Fruit fly (Drosophila melanogaster): Measurements from ENCODE around the gene CG13999.

CG13999 gene

dm6 chr2L:5981433-5982333, 25.4 kb upstream of the CG13999 start, which contains the start of gene eIF4A (continued):
- no peak for TF ChIP-seq peb (GFP tag; IDR thresholded peaks at IDR 0.05)
- no peak for TF ChIP-seq CG9932 (GFP tag; IDR thresholded peaks at IDR 0.05)
- TF ChIP-seq CG15479 (GFP tag; optimal IDR thresholded peaks at IDR 0.05) = no peak
- TF ChIP-seq Side (GFP tag; optimal IDR thresholded peaks at IDR 0.05) = no peak
- TF ChIP-seq ERR (GFP tag; optimal IDR thresholded peaks at IDR 0.05) = no peak
- no peak for TF ChIP-seq CG12155 (GFP tag; optimal IDR thresholded peaks at IDR 0.05)
- TF ChIP-seq Dek (tag; optimal IDR thresholded peaks at IDR 0.05) = no peak
- TF ChIP-seq slbo (GFP tag; IDR thresholded peaks at IDR 0.05) = no peak
- TF ChIP-seq CG17361 (GFP tag; IDR thresholded peaks at IDR 0.05) = no peak
- TF ChIP-seq caup (GFP tag; optimal IDR thresholded peaks at IDR 0.05; ENCODE audit: severe bottlenecking) = peak; percentile 67
- TF ChIP-seq crp (GFP tag; optimal IDR thresholded peaks at IDR 0.05) = no peak
- no peak for TF ChIP-seq dan (GFP tag; IDR thresholded peaks at IDR 0.05)
- TF ChIP-seq sisA (GFP tag; IDR thresholded peaks at IDR 0.05) = no peak
- peak in 1 of 2 experiments; percentile 29 for TF ChIP-seq chif (GFP tag; optimal IDR thresholded peaks at IDR 0.05)
- TF ChIP-seq ssp (GFP tag; IDR thresholded peaks at IDR 0.05) = no peak
- TF ChIP-seq unpg (GFP tag; optimal IDR thresholded peaks at IDR 0.05) = peak; percentile 27
- TF ChIP-seq CG12744 (GFP tag; optimal IDR thresholded peaks at IDR 0.05) = no peak
- TF ChIP-seq CG33557 (GFP tag; optimal IDR thresholded peaks at IDR 0.05) = peak; percentile 25
- no peak for TF ChIP-seq CG17802 (tag; optimal IDR thresholded peaks at IDR 0.05)
- no peak for TF ChIP-seq cg (GFP tag; optimal IDR thresholded peaks at IDR 0.05)
- TF ChIP-seq run (tag; optimal IDR thresholded peaks at IDR 0.05) = no peak
- no peak for TF ChIP-seq stc (GFP tag; IDR thresholded peaks at IDR 0.05)
- TF ChIP-seq Doc3 (GFP tag; IDR thresholded peaks at IDR 0.05; ENCODE audit: partially characterized antibody) = no peak
- TF ChIP-seq CG10321 (GFP tag; IDR thresholded peaks at IDR 0.05) = no peak
- TF ChIP-seq CG10959 (GFP tag; IDR thresholded peaks at IDR 0.05) = no peak
- TF ChIP-seq vfl (GFP tag; optimal IDR thresholded peaks at IDR 0.05) = no peak
- no peak for TF ChIP-seq CG4282 (GFP tag; optimal IDR thresholded peaks at IDR 0.05)
- TF ChIP-seq CG9437 (GFP tag; optimal IDR thresholded peaks at IDR 0.05) = peak; percentile 89
- no peak for TF ChIP-seq HLH54F (GFP tag; optimal IDR thresholded peaks at IDR 0.05)
- TF ChIP-seq bcd (GFP tag; optimal IDR thresholded peaks at IDR 0.05) = peak; percentile 42
- TF ChIP-seq ac (GFP tag; optimal IDR thresholded peaks at IDR 0.05) = no peak
- TF ChIP-seq CG5953 (GFP tag; IDR thresholded peaks at IDR 0.05) = no peak
- TF ChIP-seq nom (GFP tag; optimal IDR thresholded peaks at IDR 0.05) = peak; percentile 67
- TF ChIP-seq cas (GFP tag; IDR thresholded peaks at IDR 0.05) = no peak
- TF ChIP-seq toy (GFP tag; IDR thresholded peaks at IDR 0.05) = no peak
- TF ChIP-seq Usf (GFP tag; optimal IDR thresholded peaks at IDR 0.05) = no peak
- TF ChIP-seq p53 (GFP tag; optimal IDR thresholded peaks at IDR 0.05) = no peak
- TF ChIP-seq CG7963 (GFP tag; IDR thresholded peaks at IDR 0.05; ENCODE audit: partially characterized antibody) = no peak
- peak; percentile 50 for TF ChIP-seq Max (GFP tag; optimal IDR thresholded peaks at IDR 0.05)
- peak; percentile 40 for TF ChIP-seq zen (tag; optimal IDR thresholded peaks at IDR 0.05)
- no peak for TF ChIP-seq ab (GFP tag; optimal IDR thresholded peaks at IDR 0.05)
- peak; percentile 14 for TF ChIP-seq Oli (tag; optimal IDR thresholded peaks at IDR 0.05)
- no peak for TF ChIP-seq CG11560 (tag; IDR thresholded peaks at IDR 0.05)
- no peak for TF ChIP-seq stwl (tag; optimal IDR thresholded peaks at IDR 0.05)
- no peak for TF ChIP-seq ham (GFP tag; IDR thresholded peaks at IDR 0.05)
- TF ChIP-seq CG10543 (GFP tag; optimal IDR thresholded peaks at IDR 0.05) = no peak
- TF ChIP-seq nmo (GFP tag; optimal IDR thresholded peaks at IDR 0.05) = peak; percentile 65
- no peak for TF ChIP-seq CG16863 (GFP tag; optimal IDR thresholded peaks at IDR 0.05)
- no peak for TF ChIP-seq btn (GFP tag; optimal IDR thresholded peaks at IDR 0.05)
- no peak for TF ChIP-seq CG6689 (GFP tag; IDR thresholded peaks at IDR 0.05)
